Fruit fly (Drosophila melanogaster) whole organism, embryonic: ENCODE results near the gene CG44271.
A peak's percentile ranks its signal among the peaks of the same experiment; 100 is the strongest.

ENCODE experiments used
- Atf-2 ChIP-seq: fragments of 200-800 bp; sonication (Bioruptor generic); optimal IDR thresholded peaks from 2 replicates; lab custom pipeline; 2016; ENCODE audit warnings: missing biosample characterization, missing genetic modification characterization
- Atf3 ChIP-seq: fragments of 200-800 bp; sonication (Bioruptor generic); optimal IDR thresholded peaks from 3 replicates; lab custom pipeline; 2016; ENCODE audit warnings: missing biosample characterization, missing genetic modification characterization
- Atf6 ChIP-seq: fragments of 200-800 bp; sonication (Bioruptor generic); IDR thresholded peaks from 2 replicates; pipeline ENCODE4 v1.3.6; 2022; ENCODE audit warnings: missing biosample characterization, missing genetic modification characterization
- Blimp-1 ChIP-seq: fragments of 200-800 bp; sonication (Bioruptor generic); optimal IDR thresholded peaks from 3 replicates; lab custom pipeline; 2018; ENCODE audit warnings: missing biosample characterization, missing genetic modification characterization, mild to moderate bottlenecking, moderate library complexity, missing genetic modification reagents
- C15 ChIP-seq: fragments of 200-800 bp; sonication (Bioruptor generic); IDR thresholded peaks from 3 replicates; pipeline ENCODE4 v1.3.6; 2022; ENCODE audit warnings: missing biosample characterization, missing genetic modification characterization
- CG12155 ChIP-seq: fragments of 200-800 bp; sonication (Bioruptor generic); optimal IDR thresholded peaks from 3 replicates; lab custom pipeline; 2016; ENCODE audit warnings: missing biosample characterization, missing genetic modification characterization
- CG12659 ChIP-seq: fragments of 200-800 bp; sonication (Bioruptor generic); optimal IDR thresholded peaks from 3 replicates; lab custom pipeline; 2017; ENCODE audit warnings: mild to moderate bottlenecking, missing biosample characterization, missing genetic modification reagents, missing genetic modification characterization
- CG15514 ChIP-seq: fragments of 200-800 bp; sonication (Bioruptor generic); optimal IDR thresholded peaks from 3 replicates; lab custom pipeline; 2017; ENCODE audit warnings: missing biosample characterization, missing genetic modification characterization, mild to moderate bottlenecking, moderate library complexity, missing genetic modification reagents
- CG17568 ChIP-seq: fragments of 200-800 bp; sonication (Bioruptor generic); optimal IDR thresholded peaks from 2 replicates; lab custom pipeline; 2018; ENCODE audit warnings: missing biosample characterization, mild to moderate bottlenecking, missing genetic modification characterization, moderate library complexity
- CG17802 ChIP-seq: fragments of 200-800 bp; sonication (Bioruptor generic); optimal IDR thresholded peaks from 2 replicates; lab custom pipeline; 2018; ENCODE audit warnings: missing biosample characterization, mild to moderate bottlenecking, missing genetic modification characterization, moderate library complexity
- CG18619 ChIP-seq: fragments of 200-800 bp; sonication (Bioruptor generic); optimal IDR thresholded peaks from 3 replicates; lab custom pipeline; 2017; ENCODE audit warnings: missing biosample characterization, mild to moderate bottlenecking, missing genetic modification characterization
- CG2875 ChIP-seq: fragments of 200-800 bp; sonication (Bioruptor generic); optimal IDR thresholded peaks from 2 replicates; lab custom pipeline; 2017; ENCODE audit warnings: missing biosample characterization, mild to moderate bottlenecking, missing genetic modification characterization, missing genetic modification reagents
- CG34224 ChIP-seq: fragments of 200-800 bp; sonication (Bioruptor generic); IDR thresholded peaks from 3 replicates; pipeline ENCODE4 v1.3.6; 2022; ENCODE audit warnings: missing biosample characterization, missing genetic modification characterization; ENCODE audit not compliant: partially characterized antibody
- CG3995 ChIP-seq: fragments of 200-800 bp; sonication (Bioruptor generic); optimal IDR thresholded peaks from 3 replicates; lab custom pipeline; 2016; ENCODE audit warnings: missing biosample characterization, missing genetic modification characterization
- CG4617 ChIP-seq: fragments of 200-800 bp; sonication (Bioruptor generic); optimal IDR thresholded peaks from 3 replicates; lab custom pipeline; 2016; ENCODE audit warnings: missing biosample characterization, missing genetic modification characterization, borderline replicate concordance
- CG4820 ChIP-seq: fragments of 200-800 bp; sonication (Bioruptor generic); optimal IDR thresholded peaks from 3 replicates; lab custom pipeline; 2016; ENCODE audit warnings: missing biosample characterization, missing genetic modification characterization
- CG6791 ChIP-seq: fragments of 200-800 bp; sonication (Bioruptor generic); IDR thresholded peaks from 3 replicates; pipeline ENCODE4 v1.3.6; 2022; ENCODE audit warnings: missing biosample characterization, missing genetic modification characterization; ENCODE audit not compliant: partially characterized antibody
- CG7271 ChIP-seq: fragments of 200-800 bp; sonication (Bioruptor generic); optimal IDR thresholded peaks from 2 replicates; lab custom pipeline; 2018; ENCODE audit warnings: missing biosample characterization, mild to moderate bottlenecking, missing genetic modification characterization, moderate library complexity
- CG9609 ChIP-seq: fragments of 200-800 bp; sonication (Bioruptor generic); optimal IDR thresholded peaks from 3 replicates; lab custom pipeline; 2016; ENCODE audit warnings: missing biosample characterization, missing genetic modification characterization
- CTCF ChIP-seq: fragments of 200-800 bp; sonication (Bioruptor generic); optimal IDR thresholded peaks from 2 replicates; lab custom pipeline; 2017; ENCODE audit warnings: missing biosample characterization, mild to moderate bottlenecking, missing genetic modification characterization, moderate library complexity
- Deaf1 ChIP-seq: fragments of 200-800 bp; optimal IDR thresholded peaks from 3 replicates; lab custom pipeline; 2019; ENCODE audit warnings: missing biosample characterization, mild to moderate bottlenecking, missing genetic modification characterization, moderate library complexity
- Gug ChIP-seq: fragments of 200-800 bp; sonication (Bioruptor generic); IDR thresholded peaks from 4 replicates; pipeline ENCODE4 v1.3.6; 2022; ENCODE audit warnings: missing biosample characterization, missing genetic modification characterization
- HHEX ChIP-seq: fragments of 200-800 bp; sonication (Bioruptor generic); optimal IDR thresholded peaks from 3 replicates; lab custom pipeline; 2017; ENCODE audit warnings: missing biosample characterization, mild to moderate bottlenecking, missing genetic modification characterization, missing genetic modification reagents
- HmgZ ChIP-seq: fragments of 200-800 bp; sonication (Bioruptor generic); optimal IDR thresholded peaks from 2 replicates; lab custom pipeline; 2018; ENCODE audit warnings: missing biosample characterization, mild to moderate bottlenecking, missing genetic modification characterization
- Jarid2 ChIP-seq: fragments of 200-800 bp; sonication (Bioruptor generic); optimal IDR thresholded peaks from 3 replicates; lab custom pipeline; 2017; ENCODE audit warnings: mild to moderate bottlenecking, missing biosample characterization, missing genetic modification reagents, missing genetic modification characterization
- Lpt ChIP-seq: fragments of >200 bp; optimal IDR thresholded peaks from 2 replicates; lab custom pipeline; 2018; ENCODE audit warnings: missing biosample characterization, missing genetic modification characterization
- Max ChIP-seq: fragments of 200-800 bp; sonication (Bioruptor generic); optimal IDR thresholded peaks from 2 replicates; lab custom pipeline; 2016; ENCODE audit warnings: missing biosample characterization, mild to moderate bottlenecking, missing genetic modification characterization
- Med ChIP-seq: fragments of 200-800 bp; sonication (Bioruptor generic); peaks from one replicate; lab custom pipeline; 2016; ENCODE audit warnings: missing biosample characterization, missing genetic modification characterization, mild to moderate bottlenecking, inconsistent platforms, moderate library complexity
- Six4 ChIP-seq: fragments of 200-800 bp; sonication (Bioruptor generic); optimal IDR thresholded peaks from 2 replicates; lab custom pipeline; 2016; ENCODE audit warnings: missing biosample characterization, missing genetic modification characterization
- Sry-β ChIP-seq: fragments of 200-800 bp; sonication (Bioruptor generic); optimal IDR thresholded peaks from 2 replicates; lab custom pipeline; 2018; ENCODE audit warnings: missing biosample characterization, mild to moderate bottlenecking, missing genetic modification characterization, moderate library complexity
- Sry-δ ChIP-seq: fragments of 200-800 bp; sonication (Bioruptor generic); optimal IDR thresholded peaks from 2 replicates; lab custom pipeline; 2016; ENCODE audit warnings: missing biosample characterization, missing genetic modification characterization
- amos ChIP-seq: fragments of 200-800 bp; sonication (Bioruptor generic); IDR thresholded peaks from 2 replicates; pipeline ENCODE4 v1.3.6; 2022; ENCODE audit warnings: missing biosample characterization, missing genetic modification characterization; ENCODE audit not compliant: partially characterized antibody
- bbx ChIP-seq: fragments of 200-800 bp; sonication (Bioruptor generic); IDR thresholded peaks from 2 replicates; pipeline ENCODE4 v1.3.6; 2022; ENCODE audit warnings: missing biosample characterization, missing genetic modification characterization; ENCODE audit not compliant: partially characterized antibody
- chinmo ChIP-seq: fragments of 200-800 bp; sonication (Bioruptor generic); IDR thresholded peaks from 4 replicates; pipeline ENCODE4 v1.3.6; 2022; ENCODE audit warnings: missing biosample characterization, missing genetic modification characterization; ENCODE audit not compliant: partially characterized antibody
- chn ChIP-seq: fragments of 200-800 bp; sonication (Bioruptor generic); optimal IDR thresholded peaks from 2 replicates; lab custom pipeline; 2016; ENCODE audit warnings: missing biosample characterization, missing genetic modification characterization
- inv ChIP-seq: fragments of 200-800 bp; sonication (Bioruptor generic); IDR thresholded peaks from 2 replicates; pipeline ENCODE4 v1.3.6; 2022; ENCODE audit warnings: missing biosample characterization, missing genetic modification characterization; ENCODE audit not compliant: partially characterized antibody
- klu ChIP-seq: fragments of 200-800 bp; sonication (Bioruptor generic); IDR thresholded peaks from 2 replicates; pipeline ENCODE4 v1.3.6; 2022; ENCODE audit warnings: missing biosample characterization, missing genetic modification characterization
- lab ChIP-seq: fragments of 200-800 bp; sonication (Bioruptor generic); optimal IDR thresholded peaks from 3 replicates; lab custom pipeline; 2017; ENCODE audit warnings: missing biosample characterization, missing genetic modification characterization, mild to moderate bottlenecking, moderate library complexity, missing genetic modification reagents
- otp ChIP-seq: fragments of 200-800 bp; sonication (Bioruptor generic); IDR thresholded peaks from 3 replicates; pipeline ENCODE4, ENCODE4 v1.3.6; 2022; ENCODE audit warnings: missing biosample characterization, missing genetic modification characterization
- pho ChIP-seq: fragments of 200-800 bp; sonication (Bioruptor generic); optimal IDR thresholded peaks from 2 replicates; lab custom pipeline; 2016; ENCODE audit warnings: missing biosample characterization, missing genetic modification characterization
- pzg ChIP-seq: fragments of 200-800 bp; sonication (Bioruptor generic); optimal IDR thresholded peaks from 3 replicates; lab custom pipeline; 2018; ENCODE audit warnings: missing biosample characterization, mild to moderate bottlenecking, missing genetic modification characterization, moderate library complexity
- repo ChIP-seq: fragments of 200-800 bp; sonication (Bioruptor generic); optimal IDR thresholded peaks from 2 replicates; lab custom pipeline; 2016; ENCODE audit warnings: missing biosample characterization, missing genetic modification characterization
- row ChIP-seq: fragments of 200-800 bp; sonication (Bioruptor generic); IDR thresholded peaks from 3 replicates; pipeline ENCODE4 v1.3.6; 2022; ENCODE audit warnings: missing biosample characterization, missing genetic modification characterization
- shn ChIP-seq: fragments of 200-800 bp; sonication (Bioruptor generic); optimal IDR thresholded peaks from 3 replicates; lab custom pipeline; 2016; ENCODE audit warnings: missing biosample characterization, missing genetic modification characterization
- sna ChIP-seq: fragments of 200-800 bp; sonication (Bioruptor generic); IDR thresholded peaks from 2 replicates; pipeline ENCODE4 v1.3.6; 2022; ENCODE audit warnings: missing biosample characterization, missing genetic modification characterization; ENCODE audit not compliant: partially characterized antibody
- so ChIP-seq: fragments of 200-800 bp; sonication (Bioruptor generic); IDR thresholded peaks from 3 replicates; pipeline ENCODE4 v1.3.6; 2022; ENCODE audit warnings: missing biosample characterization, missing genetic modification characterization
- stwl ChIP-seq: fragments of 200-800 bp; sonication (Bioruptor generic); optimal IDR thresholded peaks from 3 replicates; lab custom pipeline; 2018; ENCODE audit warnings: missing biosample characterization, mild to moderate bottlenecking, missing genetic modification characterization, moderate library complexity
- tll ChIP-seq, 2 experiments: fragments of 200-800 bp in 1 of 2; fragments of >200 bp in 1 of 2; sonication (Bioruptor generic) in 1 of 2; optimal IDR thresholded peaks; 2 replicates each; lab custom pipeline; 2017 to 2019; ENCODE audit warnings: missing biosample characterization in 2 of 2, missing genetic modification characterization in 2 of 2, mild to moderate bottlenecking in 1 of 2, moderate library complexity in 1 of 2
- trh ChIP-seq: fragments of 200-800 bp; sonication (Bioruptor generic); optimal IDR thresholded peaks from 2 replicates; lab custom pipeline; 2016; ENCODE audit warnings: missing biosample characterization, missing genetic modification characterization
- zen ChIP-seq: fragments of 200-800 bp; sonication (Bioruptor generic); optimal IDR thresholded peaks from 3 replicates; lab custom pipeline; 2018; ENCODE audit warnings: missing biosample characterization, mild to moderate bottlenecking, missing genetic modification characterization, moderate library complexity

The CG44271 gene

dm6 chr2L:6717460-6717859 lies 30.3 kb downstream of the CG44271 start, which contains the start of gene Aatf (continued):
- TF ChIP-seq Max (GFP tag; lab: Kevin White, UChicago) (peak; percentile 66), Six4 (no peak), CG6791 (GFP tag; lab: Robert Waterston, UW) (peak; percentile 78), HHEX (no peak), zen (tag; lab: Kevin White, UChicago) (no peak), CG4820 (GFP tag; lab: Kevin White, UChicago) (no peak), chinmo (GFP tag; lab: Robert Waterston, UW) (peak; percentile 80; the same call in 2 of the 4 replicates), Sry-β (GFP tag; lab: Kevin White, UChicago) (no peak), Jarid2 (no peak), klu (no peak), Atf6 (GFP tag; lab: Robert Waterston, UW) (0 out of 2 replicates have a peak, but pooled peaks have one; percentile 33), lab (GFP tag; lab: Kevin White, UChicago) (no peak), CTCF (GFP tag; lab: Kevin White, UChicago) (no peak), CG12155 (GFP tag; lab: Kevin White, UChicago) (peak; percentile 3), pho (GFP tag; lab: Kevin White, UChicago) (no peak), CG4617 (peak; percentile 56), repo (GFP tag; lab: Kevin White, UChicago) (no peak), CG3995 (no peak), Gug (GFP tag; lab: Robert Waterston, UW) (no peak), CG17568 (no peak), CG9609 (GFP tag; lab: Kevin White, UChicago) (no peak), shn (GFP tag; lab: Kevin White, UChicago) (no peak), Lpt (GFP tag; lab: Kevin White, UChicago) (no peak), sna (GFP tag; lab: Robert Waterston, UW) (peak; percentile 76), CG34224 (GFP tag; lab: Robert Waterston, UW) (peak; percentile 88), CG2875 (no peak), CG15514 (GFP tag; lab: Kevin White, UChicago) (peak; percentile 71), Sry-δ (peak; percentile 97), HmgZ (tag; lab: Kevin White, UChicago) (peak; percentile 32), CG12659 (peak; percentile 45), stwl (tag; lab: Kevin White, UChicago) (peak; percentile 55), chn (no peak), Blimp-1 (GFP tag; lab: Kevin White, UChicago) (no peak), amos (GFP tag; lab: Robert Waterston, UW) (peak; percentile 89), CG18619 (no peak), so (GFP tag; lab: Robert Waterston, UW) (no peak), inv (peak; percentile 70), Atf3 (GFP tag; lab: Kevin White, UChicago) (no peak), bbx (GFP tag; lab: Robert Waterston, UW) (peak; percentile 83), row (GFP tag; lab: Robert Waterston, UW) (peak; percentile 28; the same call in 1 of the 3 replicates), pzg (GFP tag; lab: Kevin White, UChicago) (peak; percentile 88), otp (GFP tag; lab: Robert Waterston, UW) (no peak), Med (GFP tag; lab: Kevin White, UChicago) (peak; percentile 81), CG17802 (tag; lab: Kevin White, UChicago) (no peak), trh (GFP tag; lab: Kevin White, UChicago) (no peak), Deaf1 (tag; lab: Kevin White, UChicago) (no peak), Atf-2 (GFP tag; lab: Kevin White, UChicago) (no peak), CG7271 (tag; lab: Kevin White, UChicago) (peak; percentile 7), tll (GFP tag; optimal IDR thresholded peaks at IDR 0.05; lab: Kevin White, UChicago) (no peak), C15 (GFP tag; lab: Robert Waterston, UW) (no peak)
